Fruit fly (Drosophila melanogaster) S2 (cell line): ENCODE results near the gene CG7231.

Experiments used
- CG8478 ChIP-seq: fragments of >200 bp; optimal IDR thresholded peaks from 2 replicates; lab custom pipeline; 2018
- CTCF ChIP-seq, 2 experiments: fragments of >200 bp; optimal IDR thresholded peaks; 2 replicates each; lab custom pipeline; 2018

- TF ChIP-seq CTCF (optimal IDR thresholded peaks at IDR 0.05; lab: Kevin White, UChicago) (no peak), CG8478 (lab: Kevin White, UChicago) (no peak)
These were observed 25.8 kb downstream of the CG7231 start, which contains the start of gene CG12560 for dm6 chr2L:8009283-8010211.
